Worm (Caenorhabditis elegans) whole organism, L4/young adult: ENCODE results near the gene zipt-2.1.

ENCODE experiments used
- W03F9.2 ChIP-seq: fragments of 150-350 bp; optimal IDR thresholded peaks from 2 replicates; lab custom pipeline; 2014; ENCODE audit warnings: missing biosample characterization, missing genetic modification characterization
- dao-5 ChIP-seq: sonication (generic microtip); optimal IDR thresholded peaks from 2 replicates; lab custom pipeline; 2016; ENCODE audit warnings: missing genotype, missing genetic modification characterization, moderate library complexity, missing compliant biosample characterization
- him-1 ChIP-seq: sonication (generic microtip); optimal IDR thresholded peaks from 2 replicates; lab custom pipeline; 2016; ENCODE audit warnings: missing genotype, missing genetic modification reagents, missing genetic modification characterization, missing compliant biosample characterization

Gene zipt-2.1

DNA sequence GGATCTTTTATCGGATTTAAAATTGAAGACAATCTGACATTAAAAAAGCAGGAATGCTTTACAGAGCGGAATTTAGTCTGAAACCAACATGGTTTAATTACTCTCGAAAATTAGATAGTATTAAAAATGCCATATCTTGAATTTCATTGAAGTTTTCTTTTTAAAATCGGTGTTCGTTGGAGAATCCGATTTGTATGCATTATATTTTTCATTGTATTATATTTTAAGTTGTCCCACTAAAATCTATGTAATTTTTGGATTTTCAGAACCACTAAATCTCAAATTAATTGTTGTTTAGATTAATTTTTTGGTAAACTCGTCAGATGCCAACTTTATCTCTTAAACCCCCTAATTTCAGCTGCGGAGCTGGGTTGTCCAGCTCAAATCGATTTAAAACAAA, 20.9 kb upstream of the zipt-2.1 start:
- TF ChIP-seq dao-5 (no peak), W03F9.2 (tag; lab: Kevin White, UChicago) (no peak), him-1 (tag; lab: Kevin White, UChicago) (no peak)

ce11 chrIV:10779328-10779727, 20.1 kb upstream of the zipt-2.1 start:
- TF ChIP-seq W03F9.2 (tag; lab: Kevin White, UChicago) (no peak), him-1 (tag; lab: Kevin White, UChicago) (no peak), dao-5 (no peak)

DNA sequence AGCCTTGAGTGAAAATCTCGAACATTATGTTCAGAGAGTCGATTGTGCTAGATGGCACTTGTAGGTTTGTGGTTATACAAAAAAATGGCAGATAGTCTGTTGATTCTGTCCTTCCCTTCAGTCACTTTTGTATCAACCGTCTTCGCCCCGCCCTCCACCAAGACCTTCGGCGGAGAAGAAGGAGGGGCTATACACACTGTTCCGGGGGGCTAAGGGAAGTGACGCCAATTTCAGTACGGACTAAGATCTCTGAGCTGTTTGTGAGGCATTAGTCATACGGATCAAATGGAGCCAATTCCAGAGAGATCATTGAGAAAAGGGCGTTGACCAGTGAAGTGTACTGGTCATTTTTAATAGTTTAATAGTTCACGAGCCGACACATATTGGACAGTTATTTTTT, 18.9 kb upstream of the zipt-2.1 start, which contains the start of gene swt-3:
Gene swt-3 (minus strand): TSS at position 101 of the 400 bp plus-strand sequence.
- TF ChIP-seq W03F9.2 (tag; lab: Kevin White, UChicago) (no peak), dao-5 (no peak), him-1 (tag; lab: Kevin White, UChicago) (no peak)

ce11 chrIV:10781346-10781745, 18.1 kb upstream of the zipt-2.1 start:
- TF ChIP-seq dao-5 (no peak), him-1 (tag; lab: Kevin White, UChicago) (no peak), W03F9.2 (tag; lab: Kevin White, UChicago) (no peak)

DNA sequence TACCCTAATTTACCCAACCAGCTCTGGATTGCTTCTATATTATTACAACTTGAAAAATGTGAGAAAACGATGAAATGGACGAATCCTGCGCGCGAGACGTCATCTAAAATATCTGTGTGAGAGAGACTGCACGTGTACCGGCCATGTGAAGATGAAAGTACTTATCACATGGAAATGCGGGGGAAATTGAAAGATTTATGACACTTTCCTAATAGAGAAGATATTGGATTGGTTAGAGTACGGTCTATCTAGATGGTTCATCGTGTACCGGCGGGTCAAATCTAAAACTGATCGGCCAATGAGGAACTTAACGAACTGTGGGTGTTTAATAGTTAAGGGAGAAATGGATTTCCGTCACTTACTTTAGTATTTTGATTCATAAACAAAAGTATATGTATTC, 17.4 kb upstream of the zipt-2.1 start:
- TF ChIP-seq W03F9.2 (tag; lab: Kevin White, UChicago) (no peak), him-1 (tag; lab: Kevin White, UChicago) (no peak), dao-5 (no peak)

DNA sequence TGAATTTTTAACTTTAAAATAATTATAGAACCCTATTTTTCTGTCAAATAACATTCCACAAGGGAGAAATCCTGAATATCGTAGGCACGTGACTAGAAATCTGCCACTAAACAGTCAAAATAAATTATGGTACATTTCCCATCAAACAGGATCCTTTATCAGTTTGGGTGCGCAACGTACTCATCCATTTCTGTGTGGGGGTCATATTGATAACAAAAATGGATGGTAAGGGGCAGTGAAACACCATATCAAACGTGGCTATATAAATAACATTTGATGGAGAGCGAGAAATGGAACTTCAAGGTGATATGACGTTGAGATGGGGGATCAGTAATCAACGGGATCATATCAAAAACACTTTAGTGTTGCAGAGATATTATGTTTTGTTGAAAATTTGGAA, 15.4 kb upstream of the zipt-2.1 start:
- TF ChIP-seq W03F9.2 (tag; lab: Kevin White, UChicago) (no peak), dao-5 (no peak), him-1 (tag; lab: Kevin White, UChicago) (no peak)

- TF ChIP-seq him-1 (tag; lab: Kevin White, UChicago) = no peak
- no peak for TF ChIP-seq dao-5
- no peak for TF ChIP-seq W03F9.2 (tag; lab: Kevin White, UChicago)
These were observed 12.7 kb upstream of the zipt-2.1 start, which contains the start of gene srd-7 for ce11 chrIV:10786731-10787130. Gene srd-7, minus strand, starts transcription at chrIV:10786831.

DNA sequence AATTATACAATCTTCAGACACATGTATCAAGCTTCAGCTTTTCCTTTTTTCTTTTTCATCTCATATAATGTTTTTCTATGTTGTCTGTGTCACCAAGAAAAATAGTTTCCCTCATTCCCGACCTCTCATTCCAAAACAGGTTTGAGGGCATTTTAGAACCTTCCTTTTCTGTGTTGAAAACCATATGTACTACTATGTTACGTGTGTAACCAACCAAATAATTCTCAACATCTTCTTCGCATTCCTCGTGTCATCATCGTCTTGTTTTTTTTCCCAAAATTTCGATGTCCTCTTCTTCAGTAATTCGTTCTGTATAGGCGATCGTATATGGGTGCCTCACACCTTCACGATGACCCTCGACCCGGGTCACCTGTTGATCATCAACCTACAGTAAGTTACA, 9.1 kb upstream of the zipt-2.1 start, which contains the start of gene pept-2:
Gene pept-2 (plus strand): TSS at position 301 of the 400 bp plus-strand sequence.
- TF ChIP-seq him-1 (tag; lab: Kevin White, UChicago) = no peak
- TF ChIP-seq dao-5 = no peak
- TF ChIP-seq W03F9.2 (tag; lab: Kevin White, UChicago) = no peak

DNA sequence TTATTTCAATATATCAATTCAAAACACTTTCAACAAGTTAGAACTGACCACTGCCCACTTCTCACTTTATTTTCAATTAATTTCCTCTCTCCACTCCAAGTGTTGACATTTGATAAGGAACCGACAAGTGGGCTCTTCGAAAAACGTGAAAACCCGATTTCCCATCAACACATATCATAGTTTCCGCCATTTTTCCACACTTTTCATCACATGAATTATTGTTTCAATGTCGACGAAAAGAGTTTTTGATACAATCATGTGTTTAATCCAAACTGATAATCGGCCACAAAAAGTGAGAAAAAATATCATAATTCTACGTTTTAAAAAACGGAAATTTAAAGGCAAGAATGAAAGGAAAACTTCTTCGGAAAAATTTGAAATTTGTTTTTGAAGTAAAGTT, 3.8 kb upstream of the zipt-2.1 start:
- no peak for TF ChIP-seq him-1 (tag; lab: Kevin White, UChicago)
- TF ChIP-seq dao-5 = no peak
- TF ChIP-seq W03F9.2 (tag; lab: Kevin White, UChicago) = no peak

DNA sequence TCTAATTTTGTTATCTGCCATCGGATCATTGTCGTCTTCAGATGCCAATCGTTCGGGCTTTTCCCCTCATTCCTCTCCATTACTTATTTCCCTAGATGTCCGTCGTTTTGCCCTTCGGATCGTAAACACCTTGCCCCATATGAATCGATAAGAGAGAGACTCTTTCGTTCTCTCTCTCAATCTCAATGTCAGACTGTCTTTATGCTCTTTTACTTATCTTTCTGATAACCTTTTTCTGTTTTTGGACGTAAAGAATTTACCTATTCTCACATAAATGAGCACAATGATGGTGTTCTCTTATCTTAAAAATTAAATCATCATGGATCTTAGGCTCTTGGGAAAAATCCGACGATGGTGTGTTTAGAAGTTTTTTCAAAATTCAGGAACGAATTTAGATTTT, 2.7 kb upstream of the zipt-2.1 start:
- no peak for TF ChIP-seq him-1 (tag; lab: Kevin White, UChicago)
- no peak for TF ChIP-seq W03F9.2 (tag; lab: Kevin White, UChicago)
- no peak for TF ChIP-seq dao-5

DNA sequence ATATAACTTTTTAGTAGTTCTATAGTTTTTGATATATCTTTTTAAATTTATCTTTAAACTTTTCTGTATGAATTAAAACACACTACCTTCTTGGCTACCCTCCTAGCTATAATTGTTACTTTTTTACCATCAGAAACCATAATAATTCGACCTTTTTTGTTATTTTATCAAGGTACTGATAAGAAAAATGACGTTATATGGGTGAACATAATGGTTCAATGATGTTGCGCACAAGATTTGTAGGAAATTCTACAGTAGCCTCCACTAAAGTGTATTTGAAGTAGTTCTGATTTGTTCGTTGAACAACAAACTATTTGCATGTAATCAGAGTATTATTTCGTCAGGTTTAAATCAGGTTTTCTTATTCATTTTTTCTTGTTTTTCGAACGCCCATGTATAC, 850 bp upstream of the zipt-2.1 start:
- TF ChIP-seq dao-5 (no peak), him-1 (tag; lab: Kevin White, UChicago) (no peak), W03F9.2 (tag; lab: Kevin White, UChicago) (no peak)

- TF ChIP-seq him-1 (tag; lab: Kevin White, UChicago) = no peak
- no peak for TF ChIP-seq W03F9.2 (tag; lab: Kevin White, UChicago)
- TF ChIP-seq dao-5 = no peak
These were observed 4.5 kb downstream of the zipt-2.1 start for ce11 chrIV:10803973-10804372.

DNA sequence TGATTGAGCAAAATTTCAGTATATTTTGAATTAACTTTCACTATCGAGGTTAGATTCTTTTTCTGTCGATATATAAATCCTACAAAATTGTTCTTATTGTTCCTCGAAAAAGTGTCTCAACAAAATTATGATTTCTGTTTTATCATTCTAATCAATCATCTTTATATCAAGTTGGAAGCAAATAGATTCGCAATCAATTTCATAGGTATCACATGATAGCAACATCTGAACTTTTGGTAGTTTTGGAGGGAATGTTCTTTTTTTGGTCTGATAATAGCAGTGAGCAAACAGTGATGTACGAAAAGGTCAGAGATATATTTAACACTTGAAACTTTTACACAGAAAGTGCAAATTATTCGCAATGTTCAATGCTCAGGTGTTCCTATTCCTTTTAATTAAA, 11.4 kb downstream of the zipt-2.1 start:
- TF ChIP-seq W03F9.2 (tag; lab: Kevin White, UChicago) (no peak), dao-5 (no peak), him-1 (tag; lab: Kevin White, UChicago) (no peak)

- TF ChIP-seq dao-5 (no peak), W03F9.2 (tag; lab: Kevin White, UChicago) (no peak), him-1 (tag; lab: Kevin White, UChicago) (no peak)
These were observed 11.9 kb downstream of the zipt-2.1 start for ce11 chrIV:10811388-10811787.

DNA sequence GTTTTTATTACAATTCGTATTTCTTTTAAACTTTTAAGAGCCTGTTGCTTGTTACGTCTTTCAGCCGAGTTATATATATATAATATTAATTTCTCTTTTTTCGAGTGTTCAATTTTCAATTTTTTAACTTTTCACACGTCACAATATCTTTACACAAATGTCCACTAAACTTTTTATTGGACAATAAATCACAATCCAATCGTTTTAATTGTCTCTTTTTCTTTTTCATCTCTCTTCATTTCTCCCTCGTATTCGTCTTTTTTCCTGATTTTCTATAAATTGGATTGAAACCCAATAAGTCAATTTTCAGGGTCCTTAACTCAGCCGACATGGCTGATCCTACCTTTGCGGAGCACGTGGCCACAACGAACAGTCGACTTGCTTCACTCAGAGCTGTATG, 12.6 kb downstream of the zipt-2.1 start, which contains the start of gene miz-1:
Gene miz-1 (plus strand): TSS at position 301 of the 400 bp plus-strand sequence.
- TF ChIP-seq dao-5 = no peak
- TF ChIP-seq W03F9.2 (tag; lab: Kevin White, UChicago) = no peak
- TF ChIP-seq him-1 (tag; lab: Kevin White, UChicago) = no peak
